Worm (Caenorhabditis elegans): Measurements from ENCODE around the gene nep-23.

nep-23 gene

ce11 chrIV:16952389-16952788, 32.2 kb downstream of the nep-23 start:
- TF ChIP-seq unc-62 (GFP tag; optimal IDR thresholded peaks at IDR 0.05), result no peak

ce11 chrIV:16962445-16962844, 42.3 kb downstream of the nep-23 start:
- TF ChIP-seq unc-62 (GFP tag; optimal IDR thresholded peaks at IDR 0.05), result no peak

- TF ChIP-seq unc-62 (GFP tag; optimal IDR thresholded peaks at IDR 0.05), result no peak
Measured at ce11 chrIV:16970390-16970789, 50.2 kb downstream of the nep-23 start, which contains the start of gene rom-3. rom-3 (minus strand) TSS chrIV:16970490.

Measured in whole organism, dauer.